Worm (Caenorhabditis elegans): Measurements from ENCODE around the gene C16C8.8.

The C16C8.8 gene

DNA sequence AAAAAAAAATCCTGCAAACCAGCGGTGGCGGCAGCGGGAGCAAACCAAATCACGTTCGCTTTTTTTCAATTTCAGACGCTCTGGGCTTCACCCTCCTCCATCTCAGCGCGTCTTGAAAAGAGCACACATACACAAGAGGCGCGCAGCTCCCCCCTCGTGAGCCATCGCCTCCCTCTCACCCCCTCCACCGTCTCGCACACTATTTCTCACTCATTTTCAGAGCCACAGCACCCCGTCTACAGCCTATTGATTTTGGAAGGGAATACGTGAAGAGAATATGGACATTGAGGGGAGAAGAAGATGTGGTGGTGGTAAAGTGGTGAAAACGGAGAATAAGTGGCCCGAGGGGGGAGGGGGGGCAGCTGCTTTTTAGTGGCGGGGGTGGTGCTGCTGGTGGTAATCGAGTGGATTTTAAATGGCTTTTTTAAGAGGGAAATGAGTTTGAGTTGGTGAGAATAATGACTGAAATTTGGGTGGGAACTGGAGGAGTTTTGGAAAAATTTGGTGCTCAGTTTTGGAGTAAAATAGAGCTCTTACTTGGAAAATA, 33.3 kb downstream of the C16C8.8 start:
- TF ChIP-seq snpc-4 (tag; optimal IDR thresholded peaks at IDR 0.05) (peak; percentile 12), lin-13 (GFP tag; optimal IDR thresholded peaks at IDR 0.05) (peak; percentile 17), ztf-4 (tag; optimal IDR thresholded peaks at IDR 0.05) (no peak), elt-1 (tag; optimal IDR thresholded peaks at IDR 0.05) (no peak), sem-4 (tag; optimal IDR thresholded peaks at IDR 0.05) (no peak), unc-55 (GFP tag; optimal IDR thresholded peaks at IDR 0.05) (peak; percentile 73), crh-2 (tag; optimal IDR thresholded peaks at IDR 0.05) (peak; percentile 0), elt-3 (tag; optimal IDR thresholded peaks at IDR 0.05) (no peak), nhr-129 (tag; optimal IDR thresholded peaks at IDR 0.05) (peak; percentile 22), F13H6.1 (tag; optimal IDR thresholded peaks at IDR 0.05) (peak; percentile 1), mbf-1 (tag; optimal IDR thresholded peaks at IDR 0.05) (no peak), C34F6.9 (tag; optimal IDR thresholded peaks at IDR 0.05) (peak; percentile 56), lin-39 (tag; optimal IDR thresholded peaks at IDR 0.05) (no peak), zag-1 (tag; optimal IDR thresholded peaks at IDR 0.05) (peak; percentile 9), nhr-23 (tag; optimal IDR thresholded peaks at IDR 0.05) (no peak), nhr-237 (tag; optimal IDR thresholded peaks at IDR 0.05) (no peak), lin-11 (tag; optimal IDR thresholded peaks at IDR 0.05) (peak; percentile 66), mdl-1 (tag; optimal IDR thresholded peaks at IDR 0.05) (peak in 1 of 2 experiments; percentile 51), lsy-2 (tag; optimal IDR thresholded peaks at IDR 0.05) (peak in 1 of 2 experiments; percentile 49)

DNA sequence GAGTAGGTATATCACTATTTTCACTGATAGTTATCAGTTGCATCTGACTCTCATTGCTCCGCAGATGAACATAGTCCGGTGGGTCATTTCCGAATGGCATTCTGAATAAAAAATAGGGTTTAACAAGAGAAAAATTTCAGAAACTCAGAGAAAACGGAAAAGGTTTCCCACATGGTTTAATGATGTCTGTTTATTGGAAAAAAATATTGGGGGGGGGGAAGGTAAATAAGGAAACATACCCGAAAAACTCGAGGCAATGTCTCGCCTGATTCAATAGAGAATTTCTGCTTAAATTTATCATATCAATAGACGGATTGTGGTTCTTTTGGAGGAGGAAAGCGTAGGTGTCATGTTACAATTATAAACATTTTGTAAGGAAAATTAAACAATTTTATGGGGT, 36.1 kb downstream of the C16C8.8 start, which contains the start of gene nep-11:
Gene nep-11 (minus strand): TSS at position 101 of the 400 bp plus-strand sequence.
- TF ChIP-seq F13H6.1 (tag; optimal IDR thresholded peaks at IDR 0.05) (no peak), elt-1 (tag; optimal IDR thresholded peaks at IDR 0.05) (no peak), unc-39 (tag; optimal IDR thresholded peaks at IDR 0.05) (no peak), nhr-23 (tag; optimal IDR thresholded peaks at IDR 0.05) (no peak), nhr-11 (tag; optimal IDR thresholded peaks at IDR 0.05) (no peak), ceh-16 (tag; optimal IDR thresholded peaks at IDR 0.05) (no peak), peb-1 (tag; optimal IDR thresholded peaks at IDR 0.05) (no peak), lin-11 (tag; optimal IDR thresholded peaks at IDR 0.05) (no peak), ceh-82 (tag; optimal IDR thresholded peaks at IDR 0.05) (no peak), elt-3 (tag; optimal IDR thresholded peaks at IDR 0.05) (no peak), crh-2 (tag; optimal IDR thresholded peaks at IDR 0.05) (no peak), unc-62 (GFP tag; optimal IDR thresholded peaks at IDR 0.05) (no peak)

DNA sequence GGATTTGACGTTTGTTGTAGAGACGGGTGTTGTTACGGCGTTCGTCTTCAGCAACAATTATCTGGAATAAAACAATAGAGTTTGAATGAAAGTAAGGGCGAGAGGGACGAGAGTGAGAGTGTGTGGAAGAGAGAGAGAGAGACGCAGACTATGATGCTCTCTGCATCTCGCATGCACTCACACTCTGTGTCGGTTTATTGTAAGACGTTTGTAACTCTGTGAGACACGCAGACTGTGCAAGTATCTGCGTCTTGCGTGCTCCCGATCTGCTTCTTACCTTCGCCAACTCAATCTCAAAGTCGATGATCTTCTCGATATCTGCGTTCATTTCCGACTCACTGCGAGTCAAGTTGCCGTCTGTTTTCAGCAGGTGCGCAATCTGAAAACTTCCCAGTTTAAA, 38.5 kb downstream of the C16C8.8 start:
- TF ChIP-seq lsy-2 (tag; optimal IDR thresholded peaks at IDR 0.05) (no peak), elt-1 (tag; optimal IDR thresholded peaks at IDR 0.05) (no peak), nhr-11 (tag; optimal IDR thresholded peaks at IDR 0.05) (no peak), ceh-16 (tag; optimal IDR thresholded peaks at IDR 0.05) (no peak), ztf-1 (GFP tag; conservative IDR thresholded peaks at IDR 0.05) (no peak), skn-1 (tag; optimal IDR thresholded peaks at IDR 0.05) (no peak), unc-62 (GFP tag; optimal IDR thresholded peaks at IDR 0.05) (no peak)

DNA sequence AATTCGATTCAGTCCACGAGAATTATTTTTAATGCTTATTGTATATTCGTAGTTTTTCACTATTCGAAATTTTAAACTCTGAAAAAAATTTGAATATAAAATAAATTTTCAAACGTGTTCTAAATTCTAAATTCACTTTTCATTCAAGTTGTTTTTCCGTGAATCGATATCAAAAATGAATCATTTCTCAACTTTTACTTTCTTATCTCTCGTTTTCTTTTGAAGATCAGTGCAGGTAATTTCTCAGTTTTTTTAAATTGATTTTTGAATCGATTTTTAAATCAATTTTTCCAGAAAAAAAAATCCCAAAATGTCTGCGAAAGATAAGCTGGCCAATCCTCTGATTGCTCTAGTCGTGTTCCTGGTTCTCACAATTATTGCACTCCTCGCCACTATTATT, 45.0 kb downstream of the C16C8.8 start, which contains the start of gene nep-6:
Gene nep-6 (plus strand): TSS at position 301 of the 400 bp plus-strand sequence.
- no peak for TF ChIP-seq ama-1 (optimal IDR thresholded peaks at IDR 0.05)
- TF ChIP-seq nhr-21 (tag; optimal IDR thresholded peaks at IDR 0.05) = no peak
- no peak for TF ChIP-seq fos-1 (tag; optimal IDR thresholded peaks at IDR 0.05)

DNA sequence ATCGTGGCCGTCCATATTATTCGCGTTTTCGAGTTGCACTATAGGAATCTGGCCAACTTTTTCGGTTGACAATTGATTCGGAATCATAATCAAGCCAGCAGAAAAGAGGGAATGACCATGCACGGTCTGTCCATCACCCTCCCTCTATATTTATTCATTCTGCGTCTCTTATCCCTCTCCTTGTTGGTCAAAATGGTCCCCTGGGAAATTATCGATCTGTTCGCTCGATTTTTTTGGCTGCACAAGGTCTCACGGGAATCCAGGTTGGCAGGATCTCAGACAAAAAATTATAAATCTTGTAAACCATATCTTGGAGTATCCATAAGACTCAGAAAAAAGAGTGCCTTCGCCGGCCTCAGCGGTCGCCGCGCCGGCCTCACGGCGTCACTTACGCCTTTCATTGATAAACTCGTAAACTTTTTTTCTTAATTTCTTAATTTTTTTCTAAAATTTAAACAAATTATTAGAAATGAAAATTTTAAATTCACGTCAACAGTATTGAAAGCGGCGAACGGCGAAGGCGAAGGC, 47.0 kb downstream of the C16C8.8 start, which contains the start of the genes F18A12.7 and F18A12.2:
Gene F18A12.7 (minus strand): TSS at position 101 of the 528 bp plus-strand sequence.
Gene F18A12.2 (plus strand): TSS at position 478 of the 528 bp plus-strand sequence.
- TF ChIP-seq unc-55 (GFP tag; optimal IDR thresholded peaks at IDR 0.05) (no peak), nhr-11 (tag; optimal IDR thresholded peaks at IDR 0.05) (no peak), fos-1 (tag; optimal IDR thresholded peaks at IDR 0.05) (no peak), sem-4 (tag; optimal IDR thresholded peaks at IDR 0.05) (no peak), dmd-4 (tag; optimal IDR thresholded peaks at IDR 0.05) (no peak), nhr-237 (tag; optimal IDR thresholded peaks at IDR 0.05) (no peak), nhr-12 (tag; optimal IDR thresholded peaks at IDR 0.05) (no peak), nhr-129 (tag; optimal IDR thresholded peaks at IDR 0.05) (no peak), ama-1 (optimal IDR thresholded peaks at IDR 0.05) (no peak), F13H6.1 (tag; optimal IDR thresholded peaks at IDR 0.05) (no peak), snpc-4 (tag; optimal IDR thresholded peaks at IDR 0.05) (no peak), peb-1 (tag; optimal IDR thresholded peaks at IDR 0.05) (no peak), elt-1 (tag; optimal IDR thresholded peaks at IDR 0.05) (no peak), nhr-25 (tag; optimal IDR thresholded peaks at IDR 0.05) (no peak), nhr-6 (tag; optimal IDR thresholded peaks at IDR 0.05) (no peak), elt-3 (tag; optimal IDR thresholded peaks at IDR 0.05) (no peak), ceh-82 (tag; optimal IDR thresholded peaks at IDR 0.05) (no peak), mdl-1 (tag; optimal IDR thresholded peaks at IDR 0.05) (no peak), Y55F3AM.14 (GFP tag; optimal IDR thresholded peaks at IDR 0.05) (no peak)

Measured in whole organism, L2 larva.